Worm (Caenorhabditis elegans): ENCODE measurements around the gene mrps-11.

DNA sequence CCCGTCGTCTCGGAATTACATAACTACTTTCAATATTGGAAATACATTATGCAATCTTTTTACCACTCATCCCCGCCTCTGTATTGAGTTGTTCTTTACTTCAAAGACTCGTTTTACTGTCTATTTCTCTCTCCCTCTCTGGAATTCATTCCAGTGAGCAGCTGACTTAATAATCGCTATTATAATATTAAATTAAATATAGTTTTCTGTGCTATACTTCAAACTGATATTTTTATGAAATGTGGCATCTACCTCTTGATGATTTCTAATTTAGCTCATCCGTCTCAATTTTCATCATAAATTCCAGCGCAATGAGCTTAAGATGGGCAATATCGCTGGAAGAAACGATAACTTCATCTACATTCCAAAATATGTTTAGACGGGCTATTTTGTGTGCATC, 9.1 kb upstream of the mrps-11 start, which contains the start of gene T28H10.1:
- TF ChIP-seq dao-5 (tag; optimal IDR thresholded peaks at IDR 0.05), result no peak
- TF ChIP-seq him-1 (tag; optimal IDR thresholded peaks at IDR 0.05), result no peak
